Worm (Caenorhabditis elegans) whole organism, L2 larva: ENCODE data around the gene tat-3.

Source experiments
- C34F6.9 ChIP-seq: fragments of 150-350 bp; optimal IDR thresholded peaks from 2 replicates; lab custom pipeline; 2014; ENCODE audit warnings: missing biosample characterization, missing genetic modification characterization
- F13H6.1 ChIP-seq: sonication (generic microtip); optimal IDR thresholded peaks from 2 replicates; lab custom pipeline; 2016; ENCODE audit warnings: missing genetic modification characterization, missing compliant biosample characterization
- R02D3.7 ChIP-seq: fragments of 150-350 bp; optimal IDR thresholded peaks from 2 replicates; lab custom pipeline; 2014; ENCODE audit warnings: missing biosample characterization, missing genetic modification characterization
- ZK546.5 ChIP-seq: sonication (generic microtip); optimal IDR thresholded peaks from 2 replicates; lab custom pipeline; 2017; ENCODE audit warnings: missing biosample characterization, missing genetic modification characterization
- alr-1 ChIP-seq: fragments of 150-350 bp; optimal IDR thresholded peaks from 2 replicates; lab custom pipeline; 2014; ENCODE audit warnings: missing biosample characterization, missing genetic modification characterization
- aly-2 ChIP-seq: fragments of 150-350 bp; optimal IDR thresholded peaks from 2 replicates; lab custom pipeline; 2014; ENCODE audit warnings: missing biosample characterization, missing genetic modification characterization
- ama-1 ChIP-seq: fragments of 150-350 bp; optimal IDR thresholded peaks from 2 replicates; lab custom pipeline; 2018; ENCODE audit warnings: inconsistent platforms
- blmp-1 ChIP-seq: sonication (generic microtip); optimal IDR thresholded peaks from 2 replicates; lab custom pipeline; 2017; ENCODE audit warnings: missing genetic modification characterization, mild to moderate bottlenecking, missing compliant biosample characterization, antibody characterized with exemption, moderate library complexity; ENCODE audit not compliant: insufficient read depth
- ceh-16 ChIP-seq: fragments of 150-350 bp; optimal IDR thresholded peaks from 2 replicates; lab custom pipeline; 2014; ENCODE audit warnings: missing biosample characterization, missing genetic modification characterization
- ceh-82 ChIP-seq: fragments of 150-350 bp; optimal IDR thresholded peaks from 2 replicates; lab custom pipeline; 2014; ENCODE audit warnings: missing biosample characterization, missing genetic modification characterization
- crh-2 ChIP-seq: sonication (generic microtip); optimal IDR thresholded peaks from 2 replicates; lab custom pipeline; 2017; ENCODE audit warnings: missing biosample characterization, missing genetic modification characterization
- dmd-4 ChIP-seq: sonication (generic microtip); optimal IDR thresholded peaks from 2 replicates; lab custom pipeline; 2017; ENCODE audit warnings: missing biosample characterization, missing genetic modification characterization
- egl-27 ChIP-seq: sonication (generic microtip); optimal IDR thresholded peaks from 3 replicates; lab custom pipeline; 2017; ENCODE audit warnings: missing biosample characterization, missing genetic modification reagents, missing genetic modification characterization
- elt-1 ChIP-seq: fragments of 150-350 bp; optimal IDR thresholded peaks from 2 replicates; lab custom pipeline; 2014; ENCODE audit warnings: missing biosample characterization, missing genetic modification characterization
- elt-3 ChIP-seq: sonication (generic microtip); optimal IDR thresholded peaks from 2 replicates; lab custom pipeline; 2017; ENCODE audit warnings: missing biosample characterization, missing genetic modification characterization
- fos-1 ChIP-seq: fragments of 150-350 bp; optimal IDR thresholded peaks from 2 replicates; lab custom pipeline; 2014; ENCODE audit warnings: missing biosample characterization, missing genetic modification characterization
- gmeb-1 ChIP-seq: fragments of 150-350 bp; optimal IDR thresholded peaks from 2 replicates; lab custom pipeline; 2014; ENCODE audit warnings: missing biosample characterization, missing genetic modification characterization
- lin-11 ChIP-seq: fragments of 150-350 bp; sonication (generic microtip); optimal IDR thresholded peaks from 2 replicates; lab custom pipeline; 2014; ENCODE audit warnings: missing biosample characterization, missing genetic modification characterization, inconsistent platforms, mixed read lengths
- lin-39 ChIP-seq: fragments of 150-350 bp; optimal IDR thresholded peaks from 2 replicates; lab custom pipeline; 2014; ENCODE audit warnings: missing biosample characterization, missing genetic modification reagents, missing genetic modification characterization
- lsy-2 ChIP-seq, 2 experiments: fragments of 150-350 bp in 1 of 2; sonication (generic microtip) in 1 of 2; optimal IDR thresholded peaks; 2 replicates each; lab custom pipeline; 2014 to 2017; ENCODE audit warnings: missing biosample characterization in 2 of 2, missing genetic modification characterization in 2 of 2
- mab-5 ChIP-seq: fragments of 150-350 bp; optimal IDR thresholded peaks from 2 replicates; lab custom pipeline; 2014; ENCODE audit warnings: missing biosample characterization, missing genetic modification characterization
- mbf-1 ChIP-seq: sonication (generic microtip); optimal IDR thresholded peaks from 2 replicates; lab custom pipeline; 2017; ENCODE audit warnings: missing biosample characterization, missing genetic modification characterization
- mdl-1 ChIP-seq, 2 experiments: fragments of 150-350 bp in 1 of 2; sonication (generic microtip) in 1 of 2; optimal IDR thresholded peaks; 2 replicates each; lab custom pipeline; 2017; ENCODE audit warnings: missing biosample characterization in 2 of 2, missing genetic modification characterization in 2 of 2
- nhr-11 ChIP-seq: fragments of 150-350 bp; optimal IDR thresholded peaks from 2 replicates; lab custom pipeline; 2014; ENCODE audit warnings: missing biosample characterization, missing genetic modification characterization
- nhr-12 ChIP-seq: fragments of 150-350 bp; optimal IDR thresholded peaks from 2 replicates; lab custom pipeline; 2014; ENCODE audit warnings: missing biosample characterization, missing genetic modification characterization
- nhr-129 ChIP-seq: fragments of 150-350 bp; optimal IDR thresholded peaks from 2 replicates; lab custom pipeline; 2014; ENCODE audit warnings: missing biosample characterization, missing genetic modification characterization
- nhr-21 ChIP-seq: fragments of 150-350 bp; optimal IDR thresholded peaks from 2 replicates; lab custom pipeline; 2014; ENCODE audit warnings: missing biosample characterization, missing genetic modification characterization
- nhr-23 ChIP-seq: fragments of 150-350 bp; optimal IDR thresholded peaks from 2 replicates; lab custom pipeline; 2014; ENCODE audit warnings: missing biosample characterization, missing genetic modification reagents, missing genetic modification characterization
- nhr-237 ChIP-seq: fragments of 150-350 bp; optimal IDR thresholded peaks from 2 replicates; lab custom pipeline; 2014; ENCODE audit warnings: missing biosample characterization, missing genetic modification characterization
- nhr-25 ChIP-seq: fragments of 150-350 bp; sonication (generic microtip); optimal IDR thresholded peaks from 3 replicates; lab custom pipeline; 2014; ENCODE audit warnings: missing biosample characterization, missing genetic modification characterization
- nhr-6 ChIP-seq: fragments of 150-350 bp; optimal IDR thresholded peaks from 2 replicates; lab custom pipeline; 2014; ENCODE audit warnings: missing biosample characterization, missing genetic modification characterization
- peb-1 ChIP-seq: fragments of 150-350 bp; optimal IDR thresholded peaks from 2 replicates; lab custom pipeline; 2014; ENCODE audit warnings: missing biosample characterization, missing genetic modification characterization
- sem-4 ChIP-seq: fragments of 150-350 bp; optimal IDR thresholded peaks from 2 replicates; lab custom pipeline; 2014; ENCODE audit warnings: missing biosample characterization, missing genetic modification reagents, missing genetic modification characterization
- skn-1 ChIP-seq: sonication (generic microtip); optimal IDR thresholded peaks from 2 replicates; lab custom pipeline; 2017; ENCODE audit warnings: missing biosample characterization, missing genetic modification characterization
- sma-9 ChIP-seq, 2 experiments: fragments of 150-350 bp in 1 of 2; sonication (generic microtip) in 1 of 2; optimal IDR thresholded peaks; 2 replicates each; lab custom pipeline; 2014 to 2016; ENCODE audit warnings: missing genetic modification characterization in 2 of 2, mild to moderate bottlenecking in 1 of 2, missing biosample characterization in 1 of 2, missing compliant biosample characterization in 1 of 2, missing genetic modification reagents in 1 of 2, moderate library complexity in 1 of 2
- snpc-4 ChIP-seq: fragments of 150-350 bp; optimal IDR thresholded peaks from 2 replicates; lab custom pipeline; 2014; ENCODE audit warnings: missing biosample characterization, missing genetic modification characterization
- unc-39 ChIP-seq: fragments of 150-350 bp; optimal IDR thresholded peaks from 2 replicates; lab custom pipeline; 2014; ENCODE audit warnings: missing biosample characterization, missing genetic modification characterization
- unc-55 ChIP-seq: fragments of 150-350 bp; sonication (generic microtip); optimal IDR thresholded peaks from 3 replicates; lab custom pipeline; 2014; ENCODE audit warnings: missing biosample characterization, missing genetic modification reagents, missing genetic modification characterization
- unc-62 ChIP-seq: fragments of 150-350 bp; optimal IDR thresholded peaks from 2 replicates; lab custom pipeline; 2014; ENCODE audit warnings: missing biosample characterization, missing genetic modification reagents, missing genetic modification characterization
- zag-1 ChIP-seq: fragments of 150-350 bp; optimal IDR thresholded peaks from 2 replicates; lab custom pipeline; 2014; ENCODE audit warnings: missing biosample characterization, missing genetic modification characterization
- ztf-1 ChIP-seq: fragments of 200-800 bp; sonication (Bioruptor generic); conservative IDR thresholded peaks from 2 replicates; pipeline ENCODE4 v1.3.6; 2022; ENCODE audit warnings: missing genetic modification characterization, missing compliant biosample characterization
- ztf-11 ChIP-seq: sonication (generic microtip); optimal IDR thresholded peaks from 2 replicates; lab custom pipeline; 2017; ENCODE audit warnings: missing biosample characterization, missing genetic modification characterization
- ztf-4 ChIP-seq: fragments of 150-350 bp; optimal IDR thresholded peaks from 2 replicates; lab custom pipeline; 2014; ENCODE audit warnings: missing biosample characterization, missing genetic modification characterization

tat-3 gene

ce11 chrIII:10730510-10730909, at the start of gene tat-3:
Gene tat-3, minus strand, starts transcription at chrIII:10730705.
- no peak for TF ChIP-seq ZK546.5 (tag; lab: Kevin White, UChicago)
- no peak for TF ChIP-seq ztf-4 (tag; lab: Kevin White, UChicago)

ce11 chrIII:10769693-10770092, 39.2 kb upstream of the tat-3 start:
- TF ChIP-seq lsy-2 (tag; optimal IDR thresholded peaks at IDR 0.05; lab: Kevin White, UChicago) (no peak), nhr-11 (tag; lab: Kevin White, UChicago) (no peak), mbf-1 (no peak), ztf-4 (tag; lab: Kevin White, UChicago) (no peak), ama-1 (lab: Kevin White, UChicago) (no peak)

- peak; percentile 21 for TF ChIP-seq nhr-21
- TF ChIP-seq skn-1 (tag; lab: Kevin White, UChicago) = no peak
- no peak for TF ChIP-seq blmp-1 (tag; lab: Kevin White, UChicago)
- TF ChIP-seq nhr-237 (tag; lab: Kevin White, UChicago) = no peak
- peak; percentile 21 for TF ChIP-seq ama-1 (lab: Kevin White, UChicago)
- TF ChIP-seq, all 48 proteins: peak for 2
Observed at ce11 chrIII:10763032-10763431, 32.5 kb upstream of the tat-3 start, which contains the start of gene dpy-28. Gene dpy-28, plus strand, starts transcription at chrIII:10763131.

ce11 chrIII:10759050-10760023, 28.8 kb upstream of the tat-3 start, which contains the start of gene tasp-1:
Gene tasp-1, plus strand, starts transcription at chrIII:10759307.
- peak; percentile 75 for TF ChIP-seq R02D3.7 (tag; lab: Kevin White, UChicago)
- peak; percentile 100 for TF ChIP-seq gmeb-1
- peak; percentile 99 for TF ChIP-seq sem-4 (tag; lab: Kevin White, UChicago)
- peak; percentile 80 for TF ChIP-seq ztf-11 (tag; lab: Kevin White, UChicago)
- TF ChIP-seq skn-1 (tag; lab: Kevin White, UChicago) = peak; percentile 95
- peak; percentile 93 for TF ChIP-seq ZK546.5 (tag; lab: Kevin White, UChicago)
- TF ChIP-seq nhr-25 (tag; lab: Kevin White, UChicago) = peak; percentile 100
- peak; percentile 100 for TF ChIP-seq ztf-4 (tag; lab: Kevin White, UChicago)
- peak; percentile 100 for TF ChIP-seq unc-55
- peak; percentile 100 for TF ChIP-seq fos-1
- TF ChIP-seq nhr-23 = no peak
- no peak for TF ChIP-seq elt-1 (tag; lab: Kevin White, UChicago)
- TF ChIP-seq lin-11 = peak; percentile 100
- peak; percentile 100 for TF ChIP-seq ceh-82
- TF ChIP-seq crh-2 (tag; lab: Kevin White, UChicago) = peak; percentile 100
- peak; percentile 100 for TF ChIP-seq unc-39 (tag; lab: Kevin White, UChicago)
- peak; percentile 96 for TF ChIP-seq ceh-16 (tag; lab: Kevin White, UChicago)
- peak; percentile 72 for TF ChIP-seq ama-1 (lab: Kevin White, UChicago)
- TF ChIP-seq unc-62 (GFP tag; lab: Kevin White, UChicago) = peak; percentile 96
- TF ChIP-seq nhr-11 (tag; lab: Kevin White, UChicago) = peak; percentile 90
- TF ChIP-seq sma-9 (GFP tag; optimal IDR thresholded peaks at IDR 0.05; lab: Kevin White, UChicago) = peak; percentile 99
- no peak for TF ChIP-seq sma-9 (tag; optimal IDR thresholded peaks at IDR 0.05; lab: Kevin White, UChicago)
- peak; percentile 100 for TF ChIP-seq nhr-21
- TF ChIP-seq C34F6.9 (tag; lab: Kevin White, UChicago) = peak; percentile 100
- peak; percentile 97 for TF ChIP-seq blmp-1 (tag; lab: Kevin White, UChicago)
- no peak for TF ChIP-seq peb-1
- peak; percentile 91 to 100 for TF ChIP-seq mdl-1 (tag; optimal IDR thresholded peaks at IDR 0.05; lab: Kevin White, UChicago)
- TF ChIP-seq lin-39 (tag; lab: Kevin White, UChicago) = peak; percentile 91
- TF ChIP-seq nhr-12 (tag; lab: Kevin White, UChicago) = peak; percentile 76
- TF ChIP-seq nhr-129 (tag; lab: Kevin White, UChicago) = peak; percentile 100
- peak; percentile 65 for TF ChIP-seq dmd-4 (tag; lab: Kevin White, UChicago)
- TF ChIP-seq nhr-6 (tag; lab: Kevin White, UChicago) = peak; percentile 99
- peak; percentile 99 for TF ChIP-seq mab-5 (tag; lab: Kevin White, UChicago)
- peak; percentile 100 for TF ChIP-seq F13H6.1 (tag; lab: Kevin White, UChicago)
- peak; percentile 97 for TF ChIP-seq egl-27
- peak; percentile 58 for TF ChIP-seq mbf-1
- peak; percentile 99 for TF ChIP-seq ztf-1 (GFP tag; lab: Robert Waterston, UW)
- no peak for TF ChIP-seq elt-3 (tag; lab: Kevin White, UChicago)
- TF ChIP-seq alr-1 (tag; lab: Kevin White, UChicago) = no peak
- peak; percentile 100 for TF ChIP-seq zag-1 (tag; lab: Kevin White, UChicago)
- TF ChIP-seq aly-2 (tag; lab: Kevin White, UChicago) = no peak
- TF ChIP-seq snpc-4 (tag; lab: Kevin White, UChicago) = peak; percentile 94
- TF ChIP-seq lsy-2 (tag; optimal IDR thresholded peaks at IDR 0.05; lab: Kevin White, UChicago) = peak; percentile 98 to 99
